Worm (Caenorhabditis elegans) whole organism, mixed stage, embryonic: Measurements from ENCODE around the gene haf-3.
"Not testable (repeated sequence)": the region's sequence is repeated elsewhere in the genome, so short reads cannot be mapped to it uniquely, and the experiment has no call there.

Source experiments
- ceh-39 ChIP-seq: fragments of 150-350 bp; optimal IDR thresholded peaks from 2 replicates; lab custom pipeline; 2014; ENCODE audit warnings: missing biosample characterization, missing genetic modification characterization
- ceh-83 ChIP-seq: fragments of 200-800 bp; sonication (Bioruptor generic); optimal IDR thresholded peaks from 2 replicates; lab custom pipeline; 2018; ENCODE audit warnings: mild to moderate bottlenecking, missing genetic modification characterization, missing compliant biosample characterization
- lin-13 ChIP-seq: fragments of 150-350 bp; optimal IDR thresholded peaks from 2 replicates; lab custom pipeline; 2014; ENCODE audit warnings: missing biosample characterization, missing genetic modification characterization
- nhr-12 ChIP-seq: fragments of 150-350 bp; optimal IDR thresholded peaks from 2 replicates; lab custom pipeline; 2014; ENCODE audit warnings: missing biosample characterization, missing genetic modification characterization
- nhr-76 ChIP-seq: sonication (generic microtip); optimal IDR thresholded peaks from 2 replicates; lab custom pipeline; 2017; ENCODE audit warnings: missing biosample characterization, missing genetic modification characterization
- snpc-4 ChIP-seq: fragments of 150-350 bp; optimal IDR thresholded peaks from 2 replicates; lab custom pipeline; 2014; ENCODE audit warnings: missing biosample characterization, missing genetic modification characterization

- not testable (repeated sequence) for TF ChIP-seq nhr-12; nhr-76 (tag; lab: Kevin White, UChicago); snpc-4 (tag; lab: Kevin White, UChicago); ceh-39 (tag; lab: Kevin White, UChicago); lin-13 (tag; lab: Kevin White, UChicago); ceh-83 (GFP tag; lab: Kevin White, UChicago)
Observed at ce11 chrV:15807420-15807819, 41.4 kb upstream of the haf-3 start, which contains the start of gene srsx-38.
